Fruit fly (Drosophila melanogaster) whole organism, embryonic: ENCODE results near the gene AhcyL1.

Source experiments
- CG11247 ChIP-seq: fragments of 200-800 bp; sonication (Bioruptor generic); IDR thresholded peaks from 2 replicates; pipeline ENCODE4 v1.3.6; 2022; ENCODE audit warnings: missing biosample characterization, missing genetic modification characterization
- CG11504 ChIP-seq: fragments of 200-800 bp; sonication (Bioruptor generic); optimal IDR thresholded peaks from 3 replicates; lab custom pipeline; 2019; ENCODE audit warnings: missing biosample characterization, mild to moderate bottlenecking, missing genetic modification characterization, moderate library complexity
- CG12155 ChIP-seq: fragments of 200-800 bp; sonication (Bioruptor generic); optimal IDR thresholded peaks from 3 replicates; lab custom pipeline; 2016; ENCODE audit warnings: missing biosample characterization, missing genetic modification characterization
- CG14014 ChIP-seq: fragments of 200-800 bp; sonication (Bioruptor generic); IDR thresholded peaks from 2 replicates; pipeline ENCODE4 v1.3.6; 2022; ENCODE audit warnings: missing biosample characterization, missing genetic modification characterization
- CG15479 ChIP-seq: fragments of 200-800 bp; sonication (Bioruptor generic); optimal IDR thresholded peaks from 3 replicates; lab custom pipeline; 2019; ENCODE audit warnings: missing biosample characterization, mild to moderate bottlenecking, missing genetic modification characterization, moderate library complexity
- CG15601 ChIP-seq: fragments of 200-800 bp; sonication (Bioruptor generic); optimal IDR thresholded peaks from 3 replicates; lab custom pipeline; 2019; ENCODE audit warnings: missing biosample characterization, mild to moderate bottlenecking, missing genetic modification characterization, moderate library complexity
- CG15696 ChIP-seq: fragments of 200-800 bp; sonication (Bioruptor generic); optimal IDR thresholded peaks from 2 replicates; lab custom pipeline; 2019; ENCODE audit warnings: missing biosample characterization, mild to moderate bottlenecking, missing genetic modification characterization, moderate library complexity
- CG16863 ChIP-seq: fragments of 200-800 bp; sonication (Bioruptor generic); optimal IDR thresholded peaks from 3 replicates; lab custom pipeline; 2016; ENCODE audit warnings: missing biosample characterization, missing genetic modification characterization
- CG17359 ChIP-seq: fragments of 200-800 bp; sonication (Bioruptor generic); optimal IDR thresholded peaks from 3 replicates; lab custom pipeline; 2018; ENCODE audit warnings: missing biosample characterization, mild to moderate bottlenecking, missing genetic modification characterization, moderate library complexity
- CG17912 ChIP-seq: fragments of 200-800 bp; sonication (Bioruptor generic); optimal IDR thresholded peaks from 2 replicates; lab custom pipeline; 2018; ENCODE audit warnings: missing biosample characterization, mild to moderate bottlenecking, missing genetic modification characterization
- CG18011 ChIP-seq: fragments of 200-800 bp; sonication (Bioruptor generic); optimal IDR thresholded peaks from 2 replicates; lab custom pipeline; 2017; ENCODE audit warnings: missing biosample characterization, missing genetic modification characterization, mild to moderate bottlenecking, moderate library complexity, missing genotype
- CG2120 ChIP-seq: fragments of 200-800 bp; sonication (Bioruptor generic); optimal IDR thresholded peaks from 3 replicates; lab custom pipeline; 2016; ENCODE audit warnings: missing biosample characterization, missing genetic modification characterization
- CG2875 ChIP-seq: fragments of 200-800 bp; sonication (Bioruptor generic); optimal IDR thresholded peaks from 2 replicates; lab custom pipeline; 2017; ENCODE audit warnings: missing biosample characterization, mild to moderate bottlenecking, missing genetic modification characterization, missing genetic modification reagents
- CG31365 ChIP-seq: fragments of 200-800 bp; sonication (Bioruptor generic); optimal IDR thresholded peaks from 2 replicates; lab custom pipeline; 2018; ENCODE audit warnings: missing biosample characterization, mild to moderate bottlenecking, missing genetic modification characterization
- CG34422 ChIP-seq: fragments of 200-800 bp; sonication (Bioruptor generic); IDR thresholded peaks from 3 replicates; pipeline ENCODE4 v1.3.6; 2022; ENCODE audit warnings: missing biosample characterization, missing genetic modification characterization
- CG3995 ChIP-seq: fragments of 200-800 bp; sonication (Bioruptor generic); optimal IDR thresholded peaks from 3 replicates; lab custom pipeline; 2016; ENCODE audit warnings: missing biosample characterization, missing genetic modification characterization
- CG4328 ChIP-seq: fragments of 200-800 bp; sonication (Bioruptor generic); optimal IDR thresholded peaks from 3 replicates; lab custom pipeline; 2017; ENCODE audit warnings: missing biosample characterization, missing genetic modification reagents, missing genetic modification characterization
- CG43689 ChIP-seq: fragments of 200-800 bp; sonication (Bioruptor generic); IDR thresholded peaks from 2 replicates; pipeline ENCODE4 v1.3.6; 2022; ENCODE audit warnings: missing biosample characterization, missing genetic modification characterization
- CG5180 ChIP-seq: fragments of 200-800 bp; sonication (Bioruptor generic); optimal IDR thresholded peaks from 3 replicates; lab custom pipeline; 2017; ENCODE audit warnings: missing biosample characterization, missing genetic modification characterization, mild to moderate bottlenecking, moderate library complexity, missing genetic modification reagents
- CG6791 ChIP-seq: fragments of 200-800 bp; sonication (Bioruptor generic); IDR thresholded peaks from 3 replicates; pipeline ENCODE4 v1.3.6; 2022; ENCODE audit warnings: missing biosample characterization, missing genetic modification characterization; ENCODE audit not compliant: partially characterized antibody
- CG8281 ChIP-seq: fragments of 200-800 bp; sonication (Bioruptor generic); optimal IDR thresholded peaks from 2 replicates; lab custom pipeline; 2018; ENCODE audit warnings: missing biosample characterization, mild to moderate bottlenecking, missing genetic modification characterization, moderate library complexity
- CTCF ChIP-seq: fragments of 200-800 bp; sonication (Bioruptor generic); optimal IDR thresholded peaks from 2 replicates; lab custom pipeline; 2017; ENCODE audit warnings: missing biosample characterization, mild to moderate bottlenecking, missing genetic modification characterization, moderate library complexity
- CkIIα-i1 ChIP-seq: fragments of 200-800 bp; sonication (Bioruptor generic); IDR thresholded peaks from 2 replicates; pipeline ENCODE4 v1.3.6; 2022; ENCODE audit warnings: missing biosample characterization, missing genetic modification characterization
- CrebB ChIP-seq: fragments of 200-800 bp; sonication (Bioruptor generic); optimal IDR thresholded peaks from 3 replicates; lab custom pipeline; 2018; ENCODE audit warnings: missing biosample characterization, mild to moderate bottlenecking, missing genetic modification characterization
- D ChIP-seq, 2 experiments: fragments of 200-800 bp in 1 of 2; fragments of >200 bp in 1 of 2; sonication (Bioruptor generic) in 1 of 2; optimal IDR thresholded peaks; 2 replicates in 1 of 2; 3 replicates in 1 of 2; lab custom pipeline; 2017; ENCODE audit warnings: mild to moderate bottlenecking in 1 of 2, missing biosample characterization in 1 of 2, missing genetic modification characterization in 1 of 2, missing genetic modification reagents in 1 of 2
- Dll ChIP-seq: fragments of 200-800 bp; sonication (Bioruptor generic); IDR thresholded peaks from 4 replicates; pipeline ENCODE4 v1.3.6; 2022; ENCODE audit warnings: missing biosample characterization, missing genetic modification characterization; ENCODE audit not compliant: partially characterized antibody
- ERR ChIP-seq: fragments of 200-800 bp; sonication (Bioruptor generic); optimal IDR thresholded peaks from 2 replicates; lab custom pipeline; 2016; ENCODE audit warnings: missing biosample characterization, missing genetic modification characterization
- H2.0 ChIP-seq: fragments of 200-800 bp; sonication (Bioruptor generic); IDR thresholded peaks from 2 replicates; pipeline ENCODE4 v1.3.6; 2022; ENCODE audit warnings: missing biosample characterization, missing genetic modification characterization
- Hmr ChIP-seq: fragments of 200-800 bp; sonication (Bioruptor generic); optimal IDR thresholded peaks from 3 replicates; lab custom pipeline; 2017; ENCODE audit warnings: mild to moderate bottlenecking, missing biosample characterization, missing genetic modification reagents, missing genetic modification characterization
- Jarid2 ChIP-seq: fragments of 200-800 bp; sonication (Bioruptor generic); optimal IDR thresholded peaks from 3 replicates; lab custom pipeline; 2017; ENCODE audit warnings: mild to moderate bottlenecking, missing biosample characterization, missing genetic modification reagents, missing genetic modification characterization
- Max ChIP-seq: fragments of 200-800 bp; sonication (Bioruptor generic); optimal IDR thresholded peaks from 2 replicates; lab custom pipeline; 2016; ENCODE audit warnings: missing biosample characterization, mild to moderate bottlenecking, missing genetic modification characterization
- NC2β ChIP-seq: fragments of 200-800 bp; sonication (Bioruptor generic); optimal IDR thresholded peaks from 2 replicates; lab custom pipeline; 2016; ENCODE audit warnings: missing biosample characterization, missing genetic modification characterization
- Nf-YC ChIP-seq: fragments of 200-800 bp; optimal IDR thresholded peaks from 3 replicates; lab custom pipeline; 2019; ENCODE audit warnings: missing biosample characterization, mild to moderate bottlenecking, missing genetic modification characterization, moderate library complexity
- Opbp ChIP-seq: fragments of 200-800 bp; sonication (Bioruptor generic); IDR thresholded peaks from 3 replicates; pipeline ENCODE4 v1.3.6; 2022; ENCODE audit warnings: missing biosample characterization, missing genetic modification characterization; ENCODE audit not compliant: partially characterized antibody
- crc ChIP-seq: fragments of 200-800 bp; sonication (Bioruptor generic); optimal IDR thresholded peaks from 2 replicates; lab custom pipeline; 2016; ENCODE audit warnings: missing biosample characterization, missing genetic modification characterization
- croc ChIP-seq: fragments of 200-800 bp; sonication (Bioruptor generic); conservative IDR thresholded peaks from 3 replicates; pipeline ENCODE4 v1.3.6; 2022; ENCODE audit warnings: missing biosample characterization, missing genetic modification characterization
- dm ChIP-seq: fragments of 200-800 bp; sonication (Bioruptor generic); optimal IDR thresholded peaks from 3 replicates; lab custom pipeline; 2016; ENCODE audit warnings: missing biosample characterization, missing genetic modification characterization
- eyg ChIP-seq: fragments of 200-800 bp; sonication (Bioruptor generic); optimal IDR thresholded peaks from 3 replicates; lab custom pipeline; 2016; ENCODE audit warnings: missing biosample characterization, missing genetic modification characterization
- gcm ChIP-seq: fragments of 200-800 bp; sonication (Bioruptor generic); optimal IDR thresholded peaks from 2 replicates; lab custom pipeline; 2019; ENCODE audit warnings: missing biosample characterization, mild to moderate bottlenecking, missing genetic modification characterization, moderate library complexity
- ham ChIP-seq: fragments of 200-800 bp; sonication (Bioruptor generic); IDR thresholded peaks from 2 replicates; pipeline ENCODE4 v1.3.6; 2022; ENCODE audit warnings: missing biosample characterization, missing genetic modification characterization
- hb ChIP-seq: fragments of 200-800 bp; sonication (Bioruptor generic); IDR thresholded peaks from 3 replicates; pipeline ENCODE4 v1.3.6; 2022; ENCODE audit warnings: missing biosample characterization, missing genetic modification characterization; ENCODE audit not compliant: partially characterized antibody
- lab ChIP-seq: fragments of 200-800 bp; sonication (Bioruptor generic); optimal IDR thresholded peaks from 3 replicates; lab custom pipeline; 2017; ENCODE audit warnings: missing biosample characterization, missing genetic modification characterization, mild to moderate bottlenecking, moderate library complexity, missing genetic modification reagents
- p53 ChIP-seq: fragments of 200-800 bp; sonication (Bioruptor generic); optimal IDR thresholded peaks from 2 replicates; lab custom pipeline; 2016; ENCODE audit warnings: missing biosample characterization, missing genetic modification characterization
- tna ChIP-seq: fragments of 200-800 bp; sonication (Bioruptor generic); IDR thresholded peaks from 2 replicates; pipeline ENCODE4 v1.3.6; 2022; ENCODE audit warnings: missing biosample characterization, missing genetic modification characterization; ENCODE audit not compliant: partially characterized antibody
- ttk ChIP-seq: fragments of 200-800 bp; sonication (Bioruptor generic); IDR thresholded peaks from 2 replicates; pipeline ENCODE4 v2.1.2; 2022; ENCODE audit warnings: missing biosample characterization, missing genetic modification characterization
- vvl ChIP-seq: fragments of 200-800 bp; sonication (Bioruptor generic); IDR thresholded peaks from 2 replicates; pipeline ENCODE4 v1.3.6; 2022; ENCODE audit warnings: missing biosample characterization, missing genetic modification characterization
- yki ChIP-seq: fragments of >200 bp; optimal IDR thresholded peaks from 3 replicates; lab custom pipeline; 2018

The AhcyL1 gene

DNA sequence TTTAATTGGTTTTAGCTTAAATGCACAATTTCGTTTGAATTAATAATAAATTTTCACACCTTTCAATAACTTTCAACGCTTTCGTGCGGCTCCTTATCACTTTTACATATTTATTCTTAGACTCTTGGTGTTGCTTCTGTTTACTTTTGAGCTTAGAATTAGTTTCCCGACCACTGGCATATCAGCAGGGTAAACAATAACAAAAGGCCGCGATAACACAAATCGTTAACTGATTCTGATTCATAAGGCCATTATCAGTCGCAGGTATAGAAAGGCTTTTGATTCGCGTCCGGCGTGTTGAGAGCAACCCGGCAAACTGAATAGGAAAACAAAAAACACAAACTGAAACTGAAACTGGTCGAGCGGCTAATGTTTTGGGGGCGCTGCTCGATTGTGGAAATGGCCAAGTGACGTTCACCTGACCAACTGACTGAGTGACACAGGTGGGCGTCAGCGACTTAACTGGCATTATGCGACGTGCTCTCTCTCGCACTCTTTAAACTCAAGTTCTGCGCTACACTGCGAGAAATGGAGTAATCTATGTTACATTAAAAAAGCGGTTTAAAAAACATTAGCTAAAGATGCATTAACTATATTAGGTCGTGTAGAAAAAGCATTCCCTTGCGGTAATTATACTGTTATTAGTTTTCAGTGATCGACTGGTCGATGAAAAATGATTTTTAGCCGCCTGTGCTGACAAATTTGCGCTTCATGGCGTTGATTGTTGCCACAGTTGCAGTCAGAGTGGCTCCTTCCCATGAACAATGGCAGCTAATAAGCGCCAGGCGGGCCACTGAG is 37.6 kb downstream of the AhcyL1 start (continued):
- TF ChIP-seq CG11247 (GFP tag; lab: Robert Waterston, UW): no peak
- TF ChIP-seq CG34422 (GFP tag; lab: Robert Waterston, UW): peak; percentile 14; the same call in 1 of the 3 replicates
- TF ChIP-seq crc (GFP tag; lab: Kevin White, UChicago): peak; percentile 12
- TF ChIP-seq CG15601 (tag; lab: Kevin White, UChicago): peak; percentile 61
- TF ChIP-seq lab: peak; percentile 40
- TF ChIP-seq ttk (GFP tag; lab: Robert Waterston, UW): peak; percentile 43; the same call in 1 of the 2 replicates

DNA sequence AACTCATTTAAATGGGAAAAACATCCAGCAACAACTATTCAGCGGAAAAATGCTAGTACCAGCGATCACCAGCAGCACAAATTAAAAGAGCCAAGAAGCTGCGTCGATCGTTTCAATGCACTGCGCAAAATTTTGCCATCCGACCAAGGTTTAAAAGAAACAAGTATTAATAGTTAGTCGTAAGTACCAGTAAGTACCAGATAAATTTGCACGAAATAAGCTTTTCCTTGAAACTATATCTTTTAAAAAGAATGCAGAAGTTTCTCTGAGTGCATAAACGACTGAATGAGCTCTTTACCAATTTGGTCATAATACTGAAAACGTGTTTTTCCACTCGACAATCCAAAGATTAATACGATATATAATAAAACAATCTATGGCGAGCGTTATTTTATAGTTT is 38.9 kb downstream of the AhcyL1 start:
- TF ChIP-seq CG15479 (GFP tag; lab: Kevin White, UChicago): no peak
- TF ChIP-seq croc (GFP tag; lab: Robert Waterston, UW): no peak
- TF ChIP-seq dm (GFP tag; lab: Kevin White, UChicago): no peak
- no peak for TF ChIP-seq gcm (GFP tag; lab: Kevin White, UChicago)
- no peak for TF ChIP-seq D (optimal IDR thresholded peaks at IDR 0.05; lab: Kevin White, UChicago)
- no peak for TF ChIP-seq D (GFP tag; optimal IDR thresholded peaks at IDR 0.05; lab: Kevin White, UChicago)
- TF ChIP-seq p53 (GFP tag; lab: Kevin White, UChicago): no peak
- no peak for TF ChIP-seq CG4328 (GFP tag; lab: Kevin White, UChicago)
- peak; percentile 64 for TF ChIP-seq CG12155 (GFP tag; lab: Kevin White, UChicago)
- TF ChIP-seq CTCF (GFP tag; lab: Kevin White, UChicago): no peak
- TF ChIP-seq yki (lab: Kevin White, UChicago): no peak
- no peak for TF ChIP-seq CG15696 (tag; lab: Kevin White, UChicago)
- peak; percentile 60 for TF ChIP-seq H2.0 (GFP tag; lab: Robert Waterston, UW)
- TF ChIP-seq CG31365: no peak
- TF ChIP-seq CG5180: no peak
- TF ChIP-seq Hmr: peak; percentile 66
- peak; percentile 17 for TF ChIP-seq Max (GFP tag; lab: Kevin White, UChicago)
- TF ChIP-seq CG2875 (GFP tag; lab: Kevin White, UChicago): no peak
- TF ChIP-seq CrebB (tag; lab: Kevin White, UChicago): peak; percentile 31
- peak; percentile 23 for TF ChIP-seq CG3995 (GFP tag; lab: Kevin White, UChicago)
- peak; percentile 65 for TF ChIP-seq ttk (GFP tag; lab: Robert Waterston, UW)
- no peak for TF ChIP-seq Nf-YC (tag; lab: Kevin White, UChicago)
- peak; percentile 78 for TF ChIP-seq vvl (GFP tag; lab: Robert Waterston, UW)
- TF ChIP-seq NC2β (GFP tag; lab: Kevin White, UChicago): peak; percentile 57
- TF ChIP-seq Opbp: no peak
- peak; percentile 79 for TF ChIP-seq CG11504 (tag; lab: Kevin White, UChicago)
- peak; percentile 7 for TF ChIP-seq ERR (GFP tag; lab: Kevin White, UChicago)
- peak; percentile 87 for TF ChIP-seq CG2120 (GFP tag; lab: Kevin White, UChicago)
- TF ChIP-seq Jarid2 (GFP tag; lab: Kevin White, UChicago): no peak
- TF ChIP-seq CG6791: no peak
- TF ChIP-seq CG16863 (GFP tag; lab: Kevin White, UChicago): peak; percentile 52
- no peak for TF ChIP-seq tna (GFP tag; lab: Robert Waterston, UW)
- peak; percentile 24 for TF ChIP-seq eyg (GFP tag; lab: Kevin White, UChicago)
- no peak for TF ChIP-seq hb (GFP tag; lab: Robert Waterston, UW)
- no peak for TF ChIP-seq CkIIα-i1 (GFP tag; lab: Robert Waterston, UW)
- no peak for TF ChIP-seq CG17912
- peak; percentile 75 for TF ChIP-seq CG14014 (GFP tag; lab: Robert Waterston, UW)
- TF ChIP-seq CG18011: peak; percentile 38
- TF ChIP-seq CG17359: peak; percentile 55
- no peak for TF ChIP-seq CG8281 (tag; lab: Kevin White, UChicago)
- no peak for TF ChIP-seq Dll
- no peak for TF ChIP-seq ham (GFP tag; lab: Robert Waterston, UW)
- peak; percentile 59; the same call in 1 of the 2 replicates for TF ChIP-seq CG43689 (GFP tag; lab: Robert Waterston, UW)
